Fruit fly (Drosophila melanogaster) whole organism, adult: ENCODE results near the gene colt.

ENCODE experiments used
- CG11617 ChIP-seq: fragments of 200-800 bp; sonication (Bioruptor generic); optimal IDR thresholded peaks from 2 replicates; lab custom pipeline; 2017; ENCODE audit warnings: mild to moderate bottlenecking, missing biosample characterization, missing genetic modification reagents, missing genetic modification characterization
- CG1620 ChIP-seq: fragments of 200-800 bp; sonication (Bioruptor generic); optimal IDR thresholded peaks from 2 replicates; lab custom pipeline; 2016; ENCODE audit warnings: missing biosample characterization, missing genetic modification characterization
- CG5204 ChIP-seq: fragments of 200-800 bp; sonication (Bioruptor generic); optimal IDR thresholded peaks from 2 replicates; lab custom pipeline; 2016; ENCODE audit warnings: missing biosample characterization, missing genetic modification characterization
- CG7101 ChIP-seq: fragments of 200-800 bp; sonication (Bioruptor generic); optimal IDR thresholded peaks from 2 replicates; lab custom pipeline; 2018; ENCODE audit warnings: missing biosample characterization, mild to moderate bottlenecking, missing genetic modification characterization, moderate library complexity
- Hr96 ChIP-seq: fragments of 200-800 bp; sonication (Bioruptor generic); optimal IDR thresholded peaks from 2 replicates; lab custom pipeline; 2016; ENCODE audit warnings: missing biosample characterization, missing genetic modification characterization
- Mnt ChIP-seq: fragments of 200-800 bp; sonication (Bioruptor generic); optimal IDR thresholded peaks from 2 replicates; lab custom pipeline; 2016; ENCODE audit warnings: missing biosample characterization, mild to moderate bottlenecking, missing genetic modification characterization
- cic ChIP-seq: fragments of 200-800 bp; sonication (Bioruptor generic); optimal IDR thresholded peaks from 2 replicates; lab custom pipeline; 2017; ENCODE audit warnings: missing biosample characterization, mild to moderate bottlenecking, missing genetic modification characterization, moderate library complexity
- cnc ChIP-seq, 2 experiments: fragments of >200 bp; optimal IDR thresholded peaks; 2 replicates each; lab custom pipeline; 2017
- kay ChIP-seq: fragments of 200-800 bp; sonication (Bioruptor generic); peaks from one replicate; lab custom pipeline; 2016; ENCODE audit warnings: missing biosample characterization, missing genetic modification characterization, borderline replicate concordance
- ovo ChIP-seq: fragments of 200-800 bp; sonication (Bioruptor generic); optimal IDR thresholded peaks from 2 replicates; lab custom pipeline; 2016; ENCODE audit warnings: missing biosample characterization, missing genetic modification characterization
- pad ChIP-seq: fragments of 200-800 bp; sonication (Bioruptor generic); optimal IDR thresholded peaks from 3 replicates; lab custom pipeline; 2017; ENCODE audit warnings: missing biosample characterization, missing genetic modification characterization, mild to moderate bottlenecking, moderate library complexity, missing genetic modification reagents
- tj ChIP-seq: fragments of 200-800 bp; sonication (Bioruptor generic); optimal IDR thresholded peaks from 3 replicates; lab custom pipeline; 2017; ENCODE audit warnings: missing biosample characterization, mild to moderate bottlenecking, missing genetic modification characterization, moderate library complexity

- TF ChIP-seq CG5204 (GFP tag; lab: Kevin White, UChicago), result no peak
- TF ChIP-seq cic (GFP tag; lab: Kevin White, UChicago), result no peak
- no peak for TF ChIP-seq Hr96 (GFP tag; lab: Kevin White, UChicago)
- TF ChIP-seq CG7101 (tag; lab: Kevin White, UChicago), result no peak
- no peak for TF ChIP-seq pad (GFP tag; lab: Kevin White, UChicago)
- no peak for TF ChIP-seq Mnt (GFP tag; lab: Kevin White, UChicago)
- TF ChIP-seq CG1620 (GFP tag; lab: Kevin White, UChicago), result no peak
- TF ChIP-seq kay (GFP tag; lab: Kevin White, UChicago), result no peak
- TF ChIP-seq CG11617 (GFP tag; lab: Kevin White, UChicago), result no peak
- no peak for TF ChIP-seq cnc (optimal IDR thresholded peaks at IDR 0.05; lab: Kevin White, UChicago)
- TF ChIP-seq tj (GFP tag; lab: Kevin White, UChicago), result no peak
- TF ChIP-seq ovo (GFP tag; lab: Kevin White, UChicago), result no peak
Observed at dm6 chr2L:2802527-2802926, 32.7 kb upstream of the colt start.
